Worm (Caenorhabditis elegans) whole organism, L2 larva: ENCODE data around the gene hmg-11.

Experiments
- R02D3.7 ChIP-seq: fragments of 150-350 bp; optimal IDR thresholded peaks from 2 replicates; lab custom pipeline; 2014; ENCODE audit warnings: missing biosample characterization, missing genetic modification characterization
- ama-1 ChIP-seq: fragments of 150-350 bp; optimal IDR thresholded peaks from 2 replicates; lab custom pipeline; 2018; ENCODE audit warnings: inconsistent platforms
- dmd-4 ChIP-seq: sonication (generic microtip); optimal IDR thresholded peaks from 2 replicates; lab custom pipeline; 2017; ENCODE audit warnings: missing biosample characterization, missing genetic modification characterization
- lin-13 ChIP-seq: fragments of 150-350 bp; optimal IDR thresholded peaks from 2 replicates; lab custom pipeline; 2014; ENCODE audit warnings: missing biosample characterization, missing genetic modification reagents, missing genetic modification characterization
- nhr-23 ChIP-seq: fragments of 150-350 bp; optimal IDR thresholded peaks from 2 replicates; lab custom pipeline; 2014; ENCODE audit warnings: missing biosample characterization, missing genetic modification reagents, missing genetic modification characterization
- nhr-77 ChIP-seq: fragments of 150-350 bp; optimal IDR thresholded peaks from 2 replicates; lab custom pipeline; 2014; ENCODE audit warnings: missing biosample characterization, missing genetic modification characterization
- peb-1 ChIP-seq: fragments of 150-350 bp; optimal IDR thresholded peaks from 2 replicates; lab custom pipeline; 2014; ENCODE audit warnings: missing biosample characterization, missing genetic modification characterization
- snpc-4 ChIP-seq: fragments of 150-350 bp; optimal IDR thresholded peaks from 2 replicates; lab custom pipeline; 2014; ENCODE audit warnings: missing biosample characterization, missing genetic modification characterization
- unc-39 ChIP-seq: fragments of 150-350 bp; optimal IDR thresholded peaks from 2 replicates; lab custom pipeline; 2014; ENCODE audit warnings: missing biosample characterization, missing genetic modification characterization

DNA sequence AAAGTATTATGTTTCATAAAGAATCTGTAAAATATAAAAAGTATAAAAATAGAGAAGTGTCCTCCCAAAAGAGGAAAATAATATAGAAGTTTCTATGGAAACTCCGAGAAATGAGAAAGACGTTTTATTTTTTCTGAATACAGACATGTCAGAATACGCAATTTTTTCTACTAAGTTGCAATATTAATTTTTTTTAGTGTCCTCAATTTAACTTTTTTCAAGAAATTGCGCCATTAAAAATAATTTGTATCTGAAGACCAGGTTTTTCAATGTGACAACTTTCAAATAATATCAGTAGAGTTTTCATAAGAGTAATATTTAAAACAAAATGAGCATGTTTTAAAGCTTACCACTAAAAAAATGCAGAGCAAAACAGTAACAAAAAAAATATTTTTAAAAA, 5.3 kb upstream of the hmg-11 start, which contains the start of gene fut-5:
- TF ChIP-seq lin-13 (GFP tag; lab: Kevin White, UChicago): no peak
- no peak for TF ChIP-seq snpc-4 (tag; lab: Kevin White, UChicago)
- no peak for TF ChIP-seq nhr-77 (tag; lab: Kevin White, UChicago)
- TF ChIP-seq nhr-23 (tag; lab: Kevin White, UChicago): no peak
- no peak for TF ChIP-seq peb-1 (tag; lab: Kevin White, UChicago)
- TF ChIP-seq unc-39 (tag; lab: Kevin White, UChicago): no peak
- no peak for TF ChIP-seq dmd-4 (tag; lab: Kevin White, UChicago)
- no peak for TF ChIP-seq R02D3.7 (tag; lab: Kevin White, UChicago)
- TF ChIP-seq ama-1 (lab: Kevin White, UChicago): no peak
